Fruit fly (Drosophila melanogaster): Measurements from ENCODE around the gene CG32053.

DNA sequence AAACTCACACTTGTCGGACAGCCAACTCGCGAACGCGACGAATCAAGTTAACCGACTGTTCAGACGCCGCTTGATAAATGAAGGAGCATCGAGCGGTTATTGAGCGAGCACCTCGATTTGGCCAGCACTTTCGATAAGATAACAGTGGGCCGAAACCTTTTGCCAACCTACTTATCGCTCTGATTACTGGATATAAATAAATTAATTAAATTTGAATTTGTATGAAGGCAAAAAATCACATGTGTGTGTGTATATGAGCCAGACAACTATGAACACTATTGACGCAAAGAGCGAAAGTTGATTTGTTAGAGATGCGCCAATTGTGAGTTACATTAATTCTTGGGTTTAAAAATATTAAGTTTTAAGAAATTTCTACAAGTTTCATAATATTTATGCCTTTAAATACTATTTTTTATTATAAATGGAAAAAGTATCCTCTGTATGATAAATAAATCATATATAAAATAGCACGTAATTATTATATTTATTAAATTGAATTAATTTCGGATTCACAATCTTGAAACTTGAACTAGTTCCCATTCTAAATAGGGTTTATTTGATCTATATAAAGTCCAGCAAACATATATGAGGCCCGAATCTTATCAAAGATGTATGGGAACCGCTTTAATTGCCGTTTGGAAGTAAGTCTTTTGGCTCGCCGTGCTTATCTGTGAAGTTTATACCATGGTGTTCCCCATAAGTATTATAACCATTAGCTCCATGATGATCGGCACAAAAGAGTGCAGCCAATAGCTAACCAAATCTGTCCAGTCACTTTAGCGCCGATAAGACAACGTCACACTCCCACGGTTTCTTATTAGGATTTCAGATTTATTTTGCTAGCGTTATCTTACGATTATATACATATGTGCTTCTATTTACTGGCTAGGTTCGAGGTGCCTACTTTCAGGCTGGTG lies 2.5 kb downstream of the CG32053 start, which contains the start of gene CG14160:
- no peak for TF ChIP-seq insv (optimal IDR thresholded peaks at IDR 0.05)
- no peak for TF ChIP-seq Sin3A (optimal IDR thresholded peaks at IDR 0.05)
- TF ChIP-seq h (optimal IDR thresholded peaks at IDR 0.05): no peak
- no peak for TF ChIP-seq Myc (optimal IDR thresholded peaks at IDR 0.05)
- no peak for TF ChIP-seq ttk (optimal IDR thresholded peaks at IDR 0.05)
